Worm (Caenorhabditis elegans): ENCODE data around the gene xdh-1.

- TF ChIP-seq ama-1 (optimal IDR thresholded peaks at IDR 0.05) (no peak), elt-2 (tag; optimal IDR thresholded peaks at IDR 0.05) (no peak), C38D4.7 (GFP tag; optimal IDR thresholded peaks at IDR 0.05) (no peak), ceh-45 (GFP tag; IDR thresholded peaks at IDR 0.05) (no peak), elt-4 (tag; optimal IDR thresholded peaks at IDR 0.05) (no peak), fkh-10 (GFP tag; optimal IDR thresholded peaks at IDR 0.05) (no peak), rnt-1 (tag; optimal IDR thresholded peaks at IDR 0.05) (no peak), nhr-232 (tag; optimal IDR thresholded peaks at IDR 0.05) (no peak), hlh-30 (tag; optimal IDR thresholded peaks at IDR 0.05; ENCODE audit: insufficient read depth) (no peak), unc-86 (tag; optimal IDR thresholded peaks at IDR 0.05) (no peak)
Measured at ce11 chrIV:14421938-14422337, 9.2 kb upstream of the xdh-1 start, which contains the start of gene F55B11.7.
